Worm (Caenorhabditis elegans) whole organism, L1 larva: ENCODE data around the gene F08D12.2.
A peak's percentile ranks its signal among the peaks of the same experiment; 100 is the strongest.

ENCODE experiments used
- C04F5.9 ChIP-seq: sonication (generic microtip); optimal IDR thresholded peaks from 2 replicates; lab custom pipeline; 2016; ENCODE audit warnings: missing genetic modification characterization, missing compliant biosample characterization
- C16A3.4 ChIP-seq: fragments of 150-350 bp; optimal IDR thresholded peaks from 2 replicates; lab custom pipeline; 2014; ENCODE audit warnings: missing biosample characterization, missing genetic modification characterization
- C34B4.2 ChIP-seq: sonication (generic microtip); optimal IDR thresholded peaks from 2 replicates; lab custom pipeline; 2017; ENCODE audit warnings: mild to moderate bottlenecking, missing genetic modification characterization, missing compliant biosample characterization
- F16B12.6 ChIP-seq: fragments of 150-350 bp; optimal IDR thresholded peaks from 2 replicates; lab custom pipeline; 2014; ENCODE audit warnings: missing biosample characterization, missing genetic modification characterization
- Y116A8C.19 ChIP-seq: sonication (generic microtip); optimal IDR thresholded peaks from 2 replicates; lab custom pipeline; 2016; ENCODE audit warnings: missing compliant biosample characterization, missing genetic modification characterization, borderline replicate concordance
- aha-1 ChIP-seq: fragments of 150-350 bp; optimal IDR thresholded peaks from 2 replicates; lab custom pipeline; 2014; ENCODE audit warnings: missing biosample characterization, missing genetic modification characterization
- alr-1 ChIP-seq: fragments of 200-800 bp; sonication (Bioruptor generic); optimal IDR thresholded peaks from 2 replicates; lab custom pipeline; 2018; ENCODE audit warnings: borderline replicate concordance, mild to moderate bottlenecking, missing genetic modification characterization, missing compliant biosample characterization
- ceh-82 ChIP-seq, 3 experiments: fragments of 150-350 bp in 1 of 3; sonication (generic microtip) in 2 of 3; optimal IDR thresholded peaks; 2 replicates each; lab custom pipeline; 2014 to 2017; ENCODE audit warnings: missing biosample characterization in 3 of 3, missing genetic modification characterization in 3 of 3
- ceh-90 ChIP-seq: sonication (generic microtip); optimal IDR thresholded peaks from 2 replicates; lab custom pipeline; 2016; ENCODE audit warnings: missing genetic modification characterization, missing compliant biosample characterization
- ces-1 ChIP-seq: fragments of 150-350 bp; optimal IDR thresholded peaks from 2 replicates; lab custom pipeline; 2014; ENCODE audit warnings: missing biosample characterization, missing genetic modification reagents, missing genetic modification characterization
- dpl-1 ChIP-seq, 3 experiments: fragments of 150-350 bp in 2 of 3; sonication (generic microtip) in 1 of 3; optimal IDR thresholded peaks; 2 replicates each; lab custom pipeline; 2014 to 2017; ENCODE audit warnings: missing biosample characterization in 3 of 3, missing genetic modification characterization in 3 of 3, missing genetic modification reagents in 3 of 3
- dsc-1 ChIP-seq: sonication (generic microtip); optimal IDR thresholded peaks from 2 replicates; lab custom pipeline; 2016; ENCODE audit warnings: mild to moderate bottlenecking, missing genetic modification characterization, missing compliant biosample characterization
- efl-1 ChIP-seq, 4 experiments: fragments of 150-350 bp; optimal IDR thresholded peaks in 3 of 4; peaks in 1 of 4; 1 replicate in 1 of 4; 2 replicates in 3 of 4; lab custom pipeline; 2014; ENCODE audit warnings: missing biosample characterization in 2 of 4, missing genetic modification characterization in 2 of 4, missing genetic modification reagents in 2 of 4
- egl-27 ChIP-seq, 2 experiments: fragments of 150-350 bp in 1 of 2; sonication (generic microtip); optimal IDR thresholded peaks; 3 replicates each; lab custom pipeline; 2017 to 2018; ENCODE audit warnings: missing biosample characterization in 2 of 2, missing genetic modification characterization in 2 of 2, missing genetic modification reagents in 2 of 2
- ets-5 ChIP-seq: fragments of 200-800 bp; sonication (Bioruptor generic); IDR thresholded peaks from 2 replicates; pipeline ENCODE4 v1.3.6; 2022; ENCODE audit warnings: missing genetic modification characterization, missing compliant biosample characterization
- fkh-8 ChIP-seq: sonication (generic microtip); optimal IDR thresholded peaks from 2 replicates; lab custom pipeline; 2016; ENCODE audit warnings: mild to moderate bottlenecking, missing genetic modification characterization, missing compliant biosample characterization
- hlh-17 ChIP-seq: fragments of 200-800 bp; sonication (Bioruptor generic); optimal IDR thresholded peaks from 2 replicates; lab custom pipeline; 2018; ENCODE audit warnings: missing genetic modification characterization, mild to moderate bottlenecking, missing compliant biosample characterization, moderate library complexity, borderline replicate concordance
- hlh-4 ChIP-seq: sonication (generic microtip); optimal IDR thresholded peaks from 2 replicates; lab custom pipeline; 2016; ENCODE audit warnings: mild to moderate bottlenecking, missing genetic modification characterization, missing compliant biosample characterization
- irx-1 ChIP-seq: sonication (generic microtip); optimal IDR thresholded peaks from 2 replicates; lab custom pipeline; 2016; ENCODE audit warnings: missing genetic modification characterization, missing compliant biosample characterization
- isw-1 ChIP-seq: fragments of 200-800 bp; sonication (Bioruptor generic); IDR thresholded peaks from 2 replicates; pipeline ENCODE4 v1.3.6; 2022; ENCODE audit warnings: missing genetic modification characterization, missing compliant biosample characterization
- lin-13 ChIP-seq: fragments of 150-350 bp; optimal IDR thresholded peaks from 2 replicates; lab custom pipeline; 2014; ENCODE audit warnings: missing biosample characterization, missing genetic modification reagents, missing genetic modification characterization
- lin-14 ChIP-seq: fragments of 200-800 bp; sonication (Bioruptor generic); optimal IDR thresholded peaks from 2 replicates; lab custom pipeline; 2018; ENCODE audit warnings: mild to moderate bottlenecking, missing genetic modification characterization, moderate library complexity, missing compliant biosample characterization
- lin-15B ChIP-seq: fragments of 150-350 bp; sonication (generic microtip); optimal IDR thresholded peaks from 3 replicates; lab custom pipeline; 2014; ENCODE audit warnings: missing biosample characterization, missing genetic modification characterization
- lin-35 ChIP-seq, 2 experiments: fragments of 150-350 bp; optimal IDR thresholded peaks; 2 replicates each; lab custom pipeline; 2014; ENCODE audit warnings: missing biosample characterization in 2 of 2, missing genetic modification characterization in 2 of 2, missing genetic modification reagents in 2 of 2
- lin-39 ChIP-seq: fragments of 150-350 bp; optimal IDR thresholded peaks from 2 replicates; lab custom pipeline; 2014; ENCODE audit warnings: missing biosample characterization, missing genetic modification reagents, missing genetic modification characterization
- lsy-2 ChIP-seq, 2 experiments: fragments of 150-350 bp; optimal IDR thresholded peaks; 2 replicates each; lab custom pipeline; 2014; ENCODE audit warnings: missing biosample characterization in 2 of 2, missing genetic modification characterization in 2 of 2
- mdl-1 ChIP-seq, 2 experiments: fragments of 150-350 bp; optimal IDR thresholded peaks; 2 replicates each; lab custom pipeline; 2014 to 2017; ENCODE audit warnings: missing biosample characterization in 2 of 2, missing genetic modification characterization in 2 of 2, inconsistent platforms in 1 of 2
- nhr-11 ChIP-seq: fragments of 150-350 bp; optimal IDR thresholded peaks from 2 replicates; lab custom pipeline; 2014; ENCODE audit warnings: missing biosample characterization, missing genetic modification characterization
- nhr-19 ChIP-seq: fragments of 200-800 bp; sonication (Bioruptor generic); conservative IDR thresholded peaks from 2 replicates; pipeline ENCODE4 v1.3.6; 2022; ENCODE audit warnings: missing genetic modification characterization, missing compliant biosample characterization
- nhr-237 ChIP-seq: fragments of 150-350 bp; optimal IDR thresholded peaks from 2 replicates; lab custom pipeline; 2014; ENCODE audit warnings: missing biosample characterization, missing genetic modification characterization
- nhr-47 ChIP-seq: sonication (generic microtip); optimal IDR thresholded peaks from 2 replicates; lab custom pipeline; 2016; ENCODE audit warnings: mild to moderate bottlenecking, missing genetic modification characterization, moderate library complexity, missing compliant biosample characterization
- nhr-76 ChIP-seq: sonication (generic microtip); optimal IDR thresholded peaks from 2 replicates; lab custom pipeline; 2017; ENCODE audit warnings: missing biosample characterization, missing genetic modification characterization
- nhr-84 ChIP-seq: sonication (generic microtip); optimal IDR thresholded peaks from 2 replicates; lab custom pipeline; 2017; ENCODE audit warnings: missing biosample characterization, missing genetic modification characterization
- nhr-90 ChIP-seq: sonication (generic microtip); optimal IDR thresholded peaks from 2 replicates; lab custom pipeline; 2016; ENCODE audit warnings: mild to moderate bottlenecking, missing genetic modification characterization, missing compliant biosample characterization; ENCODE audit not compliant: poor library complexity
- pax-3 ChIP-seq: fragments of 200-800 bp; sonication (Bioruptor generic); optimal IDR thresholded peaks from 2 replicates; lab custom pipeline; 2018; ENCODE audit warnings: mild to moderate bottlenecking, missing genetic modification characterization, moderate library complexity, missing compliant biosample characterization
- snu-23 ChIP-seq: sonication (generic microtip); optimal IDR thresholded peaks from 2 replicates; lab custom pipeline; 2016; ENCODE audit warnings: missing genetic modification characterization, missing compliant biosample characterization
- sup-37 ChIP-seq: fragments of 200-800 bp; sonication (Bioruptor generic); optimal IDR thresholded peaks from 2 replicates; lab custom pipeline; 2018; ENCODE audit warnings: mild to moderate bottlenecking, missing genetic modification characterization, missing compliant biosample characterization
- swsn-7 ChIP-seq: sonication (generic microtip); optimal IDR thresholded peaks from 2 replicates; lab custom pipeline; 2016; ENCODE audit warnings: missing genetic modification characterization, missing compliant biosample characterization
- tbx-2 ChIP-seq: sonication (generic microtip); optimal IDR thresholded peaks from 2 replicates; lab custom pipeline; 2016; ENCODE audit warnings: missing genetic modification characterization, missing compliant biosample characterization
- tlp-1 ChIP-seq: fragments of 150-350 bp; optimal IDR thresholded peaks from 2 replicates; lab custom pipeline; 2014; ENCODE audit warnings: missing biosample characterization, missing genetic modification characterization
- unc-130 ChIP-seq: fragments of 150-350 bp; optimal IDR thresholded peaks from 2 replicates; lab custom pipeline; 2017; ENCODE audit warnings: missing biosample characterization, missing genetic modification characterization, inconsistent platforms
- unc-62 ChIP-seq: fragments of 150-350 bp; optimal IDR thresholded peaks from 2 replicates; lab custom pipeline; 2014; ENCODE audit warnings: missing biosample characterization, missing genetic modification reagents, missing genetic modification characterization
- unc-86 ChIP-seq: sonication (generic microtip); optimal IDR thresholded peaks from 2 replicates; lab custom pipeline; 2016; ENCODE audit warnings: missing genetic modification characterization, missing compliant biosample characterization
- unc-98 ChIP-seq: fragments of 200-800 bp; sonication (Bioruptor generic); IDR thresholded peaks from 2 replicates; pipeline ENCODE4 v1.3.6; 2022; ENCODE audit warnings: missing genetic modification characterization, missing compliant biosample characterization
- vab-15 ChIP-seq: sonication (generic microtip); optimal IDR thresholded peaks from 2 replicates; lab custom pipeline; 2017; ENCODE audit warnings: missing genotype, mild to moderate bottlenecking, missing genetic modification characterization, missing compliant biosample characterization
- xbp-1 ChIP-seq: sonication (generic microtip); optimal IDR thresholded peaks from 2 replicates; lab custom pipeline; 2016; ENCODE audit warnings: missing genetic modification characterization, missing compliant biosample characterization
- zag-1 ChIP-seq: fragments of 150-350 bp; optimal IDR thresholded peaks from 2 replicates; lab custom pipeline; 2014; ENCODE audit warnings: missing biosample characterization, missing genetic modification characterization
- zip-4 ChIP-seq: fragments of 200-800 bp; sonication (Bioruptor generic); optimal IDR thresholded peaks from 2 replicates; lab custom pipeline; 2018; ENCODE audit warnings: mild to moderate bottlenecking, missing genetic modification characterization, moderate library complexity, missing compliant biosample characterization
- ztf-11 ChIP-seq, 2 experiments: sonication (generic microtip); optimal IDR thresholded peaks; 2 replicates each; lab custom pipeline; 2016 to 2017; ENCODE audit warnings: missing genetic modification characterization in 2 of 2, missing biosample characterization in 1 of 2, missing compliant biosample characterization in 1 of 2
- ztf-4 ChIP-seq: fragments of 150-350 bp; optimal IDR thresholded peaks from 2 replicates; lab custom pipeline; 2014; ENCODE audit warnings: missing biosample characterization, missing genetic modification characterization

Gene F08D12.2

ce11 chrII:2787031-2787512, 5.6 kb downstream of the F08D12.2 start, which contains the start of the genes F08D12.12 and srpa-72:
F08D12.12 (minus strand) TSS chrII:2787081.
srpa-72 (plus strand) TSS chrII:2787481.
- TF ChIP-seq nhr-19 (GFP tag; lab: Robert Waterston, UW) (peak; percentile 23), C16A3.4 (tag; lab: Kevin White, UChicago) (peak; percentile 42), irx-1 (no peak), nhr-84 (tag; lab: Kevin White, UChicago) (no peak), F16B12.6 (tag; lab: Kevin White, UChicago) (peak; percentile 91), tlp-1 (no peak), ceh-90 (tag; lab: Kevin White, UChicago) (no peak), unc-62 (GFP tag; lab: Kevin White, UChicago) (no peak), zip-4 (GFP tag; lab: Kevin White, UChicago) (no peak), zag-1 (no peak), lin-13 (GFP tag; lab: Kevin White, UChicago) (peak; percentile 27), efl-1 (optimal IDR thresholded peaks at IDR 0.05; lab: Kevin White, UChicago) (peak; percentile 56 to 60), efl-1 (GFP tag; optimal IDR thresholded peaks at IDR 0.05 in 1 of 2; lab: Kevin White, UChicago) (peak; percentile 53 to 95), unc-130 (tag; lab: Kevin White, UChicago) (peak; percentile 64), isw-1 (peak; percentile 18; the same call in 1 of the 2 replicates), dsc-1 (tag; lab: Kevin White, UChicago) (no peak), ceh-82 (tag; optimal IDR thresholded peaks at IDR 0.05; lab: Kevin White, UChicago) (peak in 2 of 3 experiments; percentile 27 to 41), dpl-1 (GFP tag; optimal IDR thresholded peaks at IDR 0.05; lab: Kevin White, UChicago) (peak; percentile 23 to 57 (median 57)), nhr-237 (tag; lab: Kevin White, UChicago) (no peak), egl-27 (tag; optimal IDR thresholded peaks at IDR 0.05; lab: Kevin White, UChicago) (no peak), nhr-90 (no peak), mdl-1 (tag; optimal IDR thresholded peaks at IDR 0.05; lab: Kevin White, UChicago) (peak in 1 of 2 experiments; percentile 18), lin-15B (tag; lab: Kevin White, UChicago) (peak; percentile 15), nhr-11 (tag; lab: Kevin White, UChicago) (no peak), snu-23 (GFP tag; lab: Kevin White, UChicago) (peak; percentile 48), alr-1 (tag; lab: Kevin White, UChicago) (no peak), C34B4.2 (no peak), unc-86 (no peak), swsn-7 (peak; percentile 10), lin-39 (no peak), lsy-2 (tag; optimal IDR thresholded peaks at IDR 0.05; lab: Kevin White, UChicago) (peak; percentile 36 to 63), ets-5 (no peak), sup-37 (no peak), vab-15 (peak; percentile 26), pax-3 (tag; lab: Kevin White, UChicago) (no peak), lin-14 (GFP tag; lab: Kevin White, UChicago) (peak; percentile 57), unc-98 (no peak), C04F5.9 (tag; lab: Kevin White, UChicago) (no peak), xbp-1 (tag; lab: Kevin White, UChicago) (peak; percentile 27), ces-1 (no peak), lin-35 (GFP tag; optimal IDR thresholded peaks at IDR 0.05; lab: Kevin White, UChicago) (peak; percentile 29 to 61)

ce11 chrII:2787849-2788248, 6.4 kb downstream of the F08D12.2 start:
- TF ChIP-seq ceh-82 (tag; optimal IDR thresholded peaks at IDR 0.05; lab: Kevin White, UChicago) (no peak), zag-1 (no peak), fkh-8 (tag; lab: Kevin White, UChicago) (no peak), hlh-4 (no peak), Y116A8C.19 (tag; lab: Kevin White, UChicago) (no peak), ztf-4 (tag; lab: Kevin White, UChicago) (no peak), aha-1 (no peak), hlh-17 (no peak), zip-4 (GFP tag; lab: Kevin White, UChicago) (no peak), nhr-90 (no peak), ztf-11 (tag; optimal IDR thresholded peaks at IDR 0.05; lab: Kevin White, UChicago) (no peak), nhr-76 (tag; lab: Kevin White, UChicago) (no peak), nhr-47 (tag; lab: Kevin White, UChicago) (no peak), nhr-84 (tag; lab: Kevin White, UChicago) (no peak), tbx-2 (tag; lab: Kevin White, UChicago) (no peak)
